Worm (Caenorhabditis elegans): ENCODE data around the gene C09E7.7.

C09E7.7 gene

ce11 chrIII:6577159-6577558, 26.1 kb upstream of the C09E7.7 start:
- TF ChIP-seq aptf-3 (GFP tag; IDR thresholded peaks at IDR 0.05) (no peak), dox-1 (GFP tag; IDR thresholded peaks at IDR 0.05) (no peak), hmg-1.2 (GFP tag; IDR thresholded peaks at IDR 0.05) (no peak; the same call in 1 of the 2 replicates), Y67H2A.10 (GFP tag; conservative IDR thresholded peaks at IDR 0.05) (no peak), F33H1.4 (GFP tag; IDR thresholded peaks at IDR 0.05) (no peak), D2030.7 (GFP tag; IDR thresholded peaks at IDR 0.05) (no peak), hlh-12 (tag; optimal IDR thresholded peaks at IDR 0.05) (no peak), Y79H2A.3 (GFP tag; conservative IDR thresholded peaks at IDR 0.05) (no peak), lin-35 (GFP tag; optimal IDR thresholded peaks at IDR 0.05) (no peak), ekl-4 (GFP tag; IDR thresholded peaks at IDR 0.05) (no peak), egl-18 (GFP tag; IDR thresholded peaks at IDR 0.05) (no peak)

DNA sequence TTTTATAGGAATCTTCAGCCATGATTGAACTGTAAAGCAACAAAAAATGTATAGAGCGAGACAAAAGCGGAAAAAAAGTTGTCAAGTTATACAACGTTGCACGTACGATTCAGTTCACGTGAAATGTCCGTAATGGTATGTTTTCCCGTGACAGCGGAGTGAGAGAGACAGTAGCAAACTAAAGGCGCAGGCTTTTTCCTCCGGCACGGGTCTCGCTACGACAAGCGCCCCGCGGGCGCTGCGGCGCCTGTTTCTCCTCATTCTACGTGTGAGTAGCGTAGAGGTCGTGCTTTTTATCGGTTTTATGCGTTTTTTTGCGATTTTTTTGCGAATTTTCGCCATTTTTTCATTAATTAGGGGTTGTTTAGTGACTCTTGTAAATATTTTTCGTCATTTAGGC, 12.6 kb upstream of the C09E7.7 start:
- TF ChIP-seq D2030.7 (GFP tag; IDR thresholded peaks at IDR 0.05): peak; percentile 54
- TF ChIP-seq madf-6 (GFP tag; IDR thresholded peaks at IDR 0.05): peak; percentile 55; the same call in 1 of the 2 replicates
- peak; percentile 35 for TF ChIP-seq madf-8 (GFP tag; conservative IDR thresholded peaks at IDR 0.05)
- TF ChIP-seq efl-1 (GFP tag; optimal IDR thresholded peaks at IDR 0.05): peak; percentile 48
- peak; percentile 73 for TF ChIP-seq lsl-1 (GFP tag; optimal IDR thresholded peaks at IDR 0.05)
- peak; percentile 77 for TF ChIP-seq F33H1.4 (GFP tag; IDR thresholded peaks at IDR 0.05)
- TF ChIP-seq dox-1 (GFP tag; IDR thresholded peaks at IDR 0.05): peak; percentile 36; the same call in 1 of the 2 replicates

ce11 chrIII:6558487-6558886, 7.4 kb upstream of the C09E7.7 start, which contains the start of gene C09E7.8:
C09E7.8 (minus strand) TSS chrIII:6558587.
- TF ChIP-seq egl-18 (GFP tag; IDR thresholded peaks at IDR 0.05) (no peak), efl-1 (GFP tag; optimal IDR thresholded peaks at IDR 0.05) (peak; percentile 25), lag-1 (GFP tag; IDR thresholded peaks at IDR 0.05) (no peak), ceh-58 (GFP tag; IDR thresholded peaks at IDR 0.05) (no peak), hlh-12 (tag; optimal IDR thresholded peaks at IDR 0.05) (no peak), bed-2 (GFP tag; IDR thresholded peaks at IDR 0.05) (no peak), egrh-3 (GFP tag; IDR thresholded peaks at IDR 0.05) (no peak)

- no peak for TF ChIP-seq ZK185.1 (tag; optimal IDR thresholded peaks at IDR 0.05; ENCODE audit: poor library complexity, severe bottlenecking)
- no peak for TF ChIP-seq Y53F4B.3 (GFP tag; IDR thresholded peaks at IDR 0.05)
- TF ChIP-seq mxl-1 (tag; optimal IDR thresholded peaks at IDR 0.05): no peak
- TF ChIP-seq ztf-6 (GFP tag; IDR thresholded peaks at IDR 0.05): no peak
- TF ChIP-seq unc-62 (GFP tag; optimal IDR thresholded peaks at IDR 0.05): no peak
- no peak for TF ChIP-seq bed-1 (GFP tag; IDR thresholded peaks at IDR 0.05)
- TF ChIP-seq ztf-25 (GFP tag; IDR thresholded peaks at IDR 0.05): 0 out of 2 replicates have a peak, but pooled peaks have one; percentile 11
- peak; percentile 18 for TF ChIP-seq K12H6.12 (tag; optimal IDR thresholded peaks at IDR 0.05)
- TF ChIP-seq Y67H2A.10 (GFP tag; conservative IDR thresholded peaks at IDR 0.05): no peak
- no peak for TF ChIP-seq repo-1 (tag; optimal IDR thresholded peaks at IDR 0.05)
- no peak for TF ChIP-seq zfh-2 (GFP tag; conservative IDR thresholded peaks at IDR 0.05)
These were observed 14.0 kb downstream of the C09E7.7 start, which contains the start of gene C09E7.4 for ce11 chrIII:6536945-6537568. C09E7.4 (minus strand) TSS chrIII:6536995.

DNA sequence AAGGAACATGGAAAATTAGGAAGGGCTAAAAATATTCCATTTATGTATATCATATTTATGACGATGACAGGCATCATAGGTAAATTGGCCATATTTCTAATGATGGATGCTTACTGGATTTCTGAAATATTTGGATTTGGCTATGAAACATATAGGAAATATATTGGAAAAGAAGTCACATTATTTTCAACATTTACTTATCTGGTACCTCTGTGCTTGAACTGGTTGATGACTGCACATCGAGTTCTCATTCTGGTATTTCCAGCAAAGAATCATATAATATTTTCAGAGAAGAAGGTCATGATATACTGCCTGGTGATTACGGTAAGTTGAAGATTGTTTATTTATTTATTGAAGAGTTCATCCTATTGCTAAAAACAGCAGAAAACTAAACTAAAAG, 18.4 kb downstream of the C09E7.7 start, which contains the start of gene srxa-5:
TSS of gene srxa-5 (plus strand) at position 301 of the 400 bp plus-strand sequence.
- TF ChIP-seq Y56A3A.18 (GFP tag; IDR thresholded peaks at IDR 0.05): no peak
- no peak for TF ChIP-seq K12H6.12 (tag; optimal IDR thresholded peaks at IDR 0.05)
- TF ChIP-seq ztf-3 (GFP tag; optimal IDR thresholded peaks at IDR 0.05): no peak
- TF ChIP-seq mcd-1 (GFP tag; IDR thresholded peaks at IDR 0.05): no peak
